Worm (Caenorhabditis elegans) whole organism, midembryonic: Measurements from ENCODE around the gene C50F4.4.

Source experiments
- T22C8.4 ChIP-seq: fragments of 200-800 bp; sonication (Bioruptor generic); IDR thresholded peaks from 2 replicates; pipeline ENCODE4 v1.3.6; 2022; ENCODE audit warnings: missing genetic modification characterization, missing compliant biosample characterization
- cog-1 ChIP-seq: sonication (generic microtip); optimal IDR thresholded peaks from 2 replicates; lab custom pipeline; 2016; ENCODE audit warnings: missing genetic modification characterization, missing compliant biosample characterization
- flt-1 ChIP-seq: fragments of 200-800 bp; sonication (Bioruptor generic); IDR thresholded peaks from 2 replicates; pipeline ENCODE4 v1.3.6; 2022; ENCODE audit warnings: missing genetic modification characterization, missing compliant biosample characterization
- klf-2 ChIP-seq: fragments of 200-800 bp; sonication (Bioruptor generic); conservative IDR thresholded peaks from 2 replicates; pipeline ENCODE4 v1.3.6; 2022; ENCODE audit warnings: missing genetic modification reagents, missing genetic modification characterization, missing compliant biosample characterization
- tab-1 ChIP-seq: fragments of 200-800 bp; sonication (Bioruptor generic); IDR thresholded peaks from 2 replicates; pipeline ENCODE4 v1.3.6; 2022; ENCODE audit warnings: missing genetic modification characterization, missing compliant biosample characterization
- ztf-23 ChIP-seq: fragments of 200-800 bp; sonication (Bioruptor generic); IDR thresholded peaks from 2 replicates; pipeline ENCODE4 v1.3.6; 2022; ENCODE audit warnings: missing genetic modification reagents, missing genetic modification characterization, missing compliant biosample characterization
- ztf-29 ChIP-seq: fragments of 200-800 bp; sonication (Bioruptor generic); IDR thresholded peaks from 2 replicates; pipeline ENCODE4 v1.3.6; 2022; ENCODE audit warnings: missing genetic modification reagents, missing genetic modification characterization, missing compliant biosample characterization

DNA sequence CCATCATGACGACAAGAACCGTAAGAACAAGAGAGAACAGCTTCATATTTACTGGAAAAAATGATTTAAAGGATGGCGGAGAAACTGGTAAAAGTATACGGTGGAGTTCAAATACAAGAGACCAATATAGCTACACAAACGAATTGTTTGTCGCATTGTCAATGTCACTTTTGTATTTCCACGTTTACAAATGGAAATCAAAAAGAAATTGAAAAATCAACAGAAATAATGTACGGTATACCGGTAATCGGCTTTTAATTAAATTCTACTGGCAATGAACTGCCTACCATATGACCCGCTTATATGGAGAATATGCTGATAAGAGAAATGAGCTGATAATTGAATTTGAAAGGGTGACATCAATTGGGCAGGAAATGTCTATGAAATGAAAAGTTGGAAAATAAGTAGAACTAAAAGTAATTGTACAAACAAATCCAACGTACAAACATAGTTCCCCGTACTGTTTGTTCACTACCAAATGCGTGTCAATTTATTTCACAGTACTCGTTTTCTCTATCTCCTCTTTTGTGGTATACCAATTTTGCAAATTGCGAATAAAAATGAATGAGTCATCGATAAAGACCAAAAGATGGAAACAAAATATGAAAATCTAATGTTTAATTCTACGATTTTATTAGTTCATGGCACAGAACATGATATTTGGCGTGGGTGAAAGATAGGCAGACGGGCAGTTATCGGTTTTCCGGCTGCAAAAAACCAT lies 45.0 kb upstream of the C50F4.4 start, which contains the start of gene K06A4.7:
- no peak for TF ChIP-seq ztf-29 (GFP tag; lab: Robert Waterston, UW)
- TF ChIP-seq ztf-23 (GFP tag; lab: Robert Waterston, UW), result no peak
- no peak for TF ChIP-seq tab-1
- TF ChIP-seq cog-1 (tag; lab: Kevin White, UChicago), result no peak
- TF ChIP-seq klf-2 (GFP tag; lab: Robert Waterston, UW), result no peak
- TF ChIP-seq T22C8.4 (GFP tag; lab: Robert Waterston, UW), result no peak
- TF ChIP-seq flt-1 (GFP tag; lab: Robert Waterston, UW), result no peak
